Worm (Caenorhabditis elegans) whole organism, L2 larva: ENCODE measurements around the gene F47B8.2.

Experiments
- ama-1 ChIP-seq: fragments of 150-350 bp; optimal IDR thresholded peaks from 2 replicates; lab custom pipeline; 2018; ENCODE audit warnings: inconsistent platforms
- blmp-1 ChIP-seq: sonication (generic microtip); optimal IDR thresholded peaks from 2 replicates; lab custom pipeline; 2017; ENCODE audit warnings: missing genetic modification characterization, mild to moderate bottlenecking, missing compliant biosample characterization, antibody characterized with exemption, moderate library complexity; ENCODE audit not compliant: insufficient read depth
- crh-2 ChIP-seq: sonication (generic microtip); optimal IDR thresholded peaks from 2 replicates; lab custom pipeline; 2017; ENCODE audit warnings: missing biosample characterization, missing genetic modification characterization
- dmd-4 ChIP-seq: sonication (generic microtip); optimal IDR thresholded peaks from 2 replicates; lab custom pipeline; 2017; ENCODE audit warnings: missing biosample characterization, missing genetic modification characterization
- egl-27 ChIP-seq: sonication (generic microtip); optimal IDR thresholded peaks from 3 replicates; lab custom pipeline; 2017; ENCODE audit warnings: missing biosample characterization, missing genetic modification reagents, missing genetic modification characterization
- lin-11 ChIP-seq: fragments of 150-350 bp; sonication (generic microtip); optimal IDR thresholded peaks from 2 replicates; lab custom pipeline; 2014; ENCODE audit warnings: missing biosample characterization, missing genetic modification characterization, inconsistent platforms, mixed read lengths
- mbf-1 ChIP-seq: sonication (generic microtip); optimal IDR thresholded peaks from 2 replicates; lab custom pipeline; 2017; ENCODE audit warnings: missing biosample characterization, missing genetic modification characterization
- mdl-1 ChIP-seq, 2 experiments: fragments of 150-350 bp in 1 of 2; sonication (generic microtip) in 1 of 2; optimal IDR thresholded peaks; 2 replicates each; lab custom pipeline; 2017; ENCODE audit warnings: missing biosample characterization in 2 of 2, missing genetic modification characterization in 2 of 2
- nhr-23 ChIP-seq: fragments of 150-350 bp; optimal IDR thresholded peaks from 2 replicates; lab custom pipeline; 2014; ENCODE audit warnings: missing biosample characterization, missing genetic modification reagents, missing genetic modification characterization
- peb-1 ChIP-seq: fragments of 150-350 bp; optimal IDR thresholded peaks from 2 replicates; lab custom pipeline; 2014; ENCODE audit warnings: missing biosample characterization, missing genetic modification characterization
- sma-3 ChIP-seq: sonication (generic microtip); optimal IDR thresholded peaks from 2 replicates; lab custom pipeline; 2016; ENCODE audit warnings: missing genetic modification reagents, missing genetic modification characterization, missing compliant biosample characterization
- snpc-4 ChIP-seq: fragments of 150-350 bp; optimal IDR thresholded peaks from 2 replicates; lab custom pipeline; 2014; ENCODE audit warnings: missing biosample characterization, missing genetic modification characterization
- unc-39 ChIP-seq: fragments of 150-350 bp; optimal IDR thresholded peaks from 2 replicates; lab custom pipeline; 2014; ENCODE audit warnings: missing biosample characterization, missing genetic modification characterization

ce11 chrV:14283241-14283640 lies 33.2 kb downstream of the F47B8.2 start, which contains the start of gene F40G12.10:
- TF ChIP-seq sma-3 (GFP tag; lab: Kevin White, UChicago), result no peak
- TF ChIP-seq snpc-4 (tag; lab: Kevin White, UChicago), result no peak
- TF ChIP-seq unc-39 (tag; lab: Kevin White, UChicago), result no peak
- TF ChIP-seq mdl-1 (tag; optimal IDR thresholded peaks at IDR 0.05; lab: Kevin White, UChicago), result no peak
- TF ChIP-seq dmd-4 (tag; lab: Kevin White, UChicago), result no peak
- TF ChIP-seq nhr-23, result no peak
- TF ChIP-seq peb-1, result no peak
- TF ChIP-seq mbf-1 (tag; lab: Kevin White, UChicago), result no peak
- TF ChIP-seq ama-1 (lab: Kevin White, UChicago), result no peak
- TF ChIP-seq lin-11, result no peak
- TF ChIP-seq egl-27 (tag; lab: Kevin White, UChicago), result no peak
- TF ChIP-seq crh-2 (tag; lab: Kevin White, UChicago), result no peak
- no peak for TF ChIP-seq blmp-1 (tag; lab: Kevin White, UChicago)
